Fruit fly (Drosophila melanogaster): Measurements from ENCODE around the gene mud.

mud gene

DNA sequence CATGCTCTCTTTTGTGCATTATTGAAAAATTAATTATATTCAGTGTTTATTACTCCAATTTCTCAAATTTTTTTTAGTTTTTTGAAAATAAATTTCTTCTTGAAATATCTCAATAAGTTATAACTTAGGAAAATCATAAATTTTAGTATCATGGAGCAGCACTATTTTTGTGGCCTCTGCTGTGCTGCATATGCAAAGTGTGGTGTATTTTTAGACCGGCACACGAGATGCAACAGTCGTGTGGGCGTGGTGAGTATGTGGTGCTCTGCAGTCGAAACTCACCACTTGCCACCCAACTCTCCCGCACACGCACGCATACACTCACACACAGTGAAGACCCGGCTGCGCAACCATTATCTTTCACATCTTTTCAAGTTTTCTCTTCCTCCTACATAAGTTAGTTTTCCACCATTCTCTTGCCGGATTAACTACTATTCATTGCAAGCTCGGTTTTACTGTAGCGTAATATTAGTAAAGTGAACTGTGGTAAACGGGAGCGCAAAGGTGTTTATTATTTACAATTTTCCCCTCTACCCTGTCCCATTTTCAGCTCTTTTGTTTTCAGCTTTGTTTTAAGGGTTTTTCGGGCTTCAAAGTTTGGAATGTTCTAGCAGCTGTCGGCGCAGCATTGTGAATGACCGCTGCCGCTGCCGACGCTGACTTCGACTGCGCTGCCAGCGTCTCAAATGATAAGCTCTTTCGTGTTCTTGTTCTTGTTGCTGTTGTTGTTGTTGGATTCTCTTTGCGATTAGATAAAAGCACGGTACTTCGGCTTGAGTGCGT is 38.9 kb upstream of the mud start (continued):
- TF ChIP-seq Dll (GFP tag; IDR thresholded peaks at IDR 0.05; ENCODE audit: partially characterized antibody) (no peak), pb (GFP tag; optimal IDR thresholded peaks at IDR 0.05) (no peak), pita (GFP tag; optimal IDR thresholded peaks at IDR 0.05) (no peak), CG1529 (GFP tag; optimal IDR thresholded peaks at IDR 0.05) (peak; percentile 46), CG1792 (GFP tag; optimal IDR thresholded peaks at IDR 0.05) (no peak), cwo (GFP tag; optimal IDR thresholded peaks at IDR 0.05) (peak; percentile 57), Hr78 (GFP tag; optimal IDR thresholded peaks at IDR 0.05) (peak in 1 of 2 experiments; percentile 0), CG12155 (GFP tag; optimal IDR thresholded peaks at IDR 0.05) (no peak), CG14014 (GFP tag; IDR thresholded peaks at IDR 0.05) (peak; percentile 58; the same call in 1 of the 2 replicates), CG10979 (tag; optimal IDR thresholded peaks at IDR 0.05) (peak; percentile 86), CG3281 (GFP tag; optimal IDR thresholded peaks at IDR 0.05) (peak; percentile 29), Hand (GFP tag; optimal IDR thresholded peaks at IDR 0.05) (no peak), CG4282 (GFP tag; optimal IDR thresholded peaks at IDR 0.05) (no peak), lola (GFP tag; optimal IDR thresholded peaks at IDR 0.05) (peak in 1 of 3 experiments; percentile 64), ham (GFP tag; IDR thresholded peaks at IDR 0.05) (no peak), Vsx1 (GFP tag; optimal IDR thresholded peaks at IDR 0.05) (peak; percentile 23), trh (GFP tag; optimal IDR thresholded peaks at IDR 0.05) (peak; percentile 13), org-1 (GFP tag; optimal IDR thresholded peaks at IDR 0.05) (peak; percentile 27), CG34224 (GFP tag; IDR thresholded peaks at IDR 0.05; ENCODE audit: partially characterized antibody) (peak; percentile 41; the same call in 1 of the 3 replicates), ac (GFP tag; optimal IDR thresholded peaks at IDR 0.05) (peak; percentile 22), CrebB (tag; optimal IDR thresholded peaks at IDR 0.05) (no peak), GATAe (GFP tag; conservative IDR thresholded peaks at IDR 0.05) (peak; percentile 88), NFAT (GFP tag; IDR thresholded peaks at IDR 0.05) (0 out of 2 replicates have a peak, but pooled peaks have one; percentile 9), CG15011 (GFP tag; optimal IDR thresholded peaks at IDR 0.05) (peak; percentile 24), Pdp1 (GFP tag; optimal IDR thresholded peaks at IDR 0.05) (peak; percentile 34 to 41), prd (optimal IDR thresholded peaks at IDR 0.05) (no peak), prd (GFP tag; IDR thresholded peaks at IDR 0.05) (peak; percentile 17; the same call in 1 of the 3 replicates), slp2 (GFP tag; optimal IDR thresholded peaks at IDR 0.05) (peak; percentile 31), chif (GFP tag; optimal IDR thresholded peaks at IDR 0.05) (peak; percentile 7 to 54), tx (GFP tag; optimal IDR thresholded peaks at IDR 0.05) (no peak), Lpt (GFP tag; optimal IDR thresholded peaks at IDR 0.05) (no peak), gsb (GFP tag; IDR thresholded peaks at IDR 0.05) (no peak), Ets65A (GFP tag) (peak; percentile 70), Aef1 (GFP tag; IDR thresholded peaks at IDR 0.05) (no peak), sqz (GFP tag; optimal IDR thresholded peaks at IDR 0.05) (peak; percentile 57), YL-1 (GFP tag; optimal IDR thresholded peaks at IDR 0.05) (peak; percentile 0), sim (GFP tag; IDR thresholded peaks at IDR 0.05) (peak; percentile 49; the same call in 1 of the 2 replicates), B-H2 (GFP tag; optimal IDR thresholded peaks at IDR 0.05) (no peak), CG34376 (GFP tag; optimal IDR thresholded peaks at IDR 0.05) (no peak), CG43689 (GFP tag; IDR thresholded peaks at IDR 0.05) (no peak), sisA (GFP tag; IDR thresholded peaks at IDR 0.05) (no peak; the same call in 1 of the 2 replicates), mam (GFP tag; optimal IDR thresholded peaks at IDR 0.05) (no peak), caup (GFP tag; optimal IDR thresholded peaks at IDR 0.05; ENCODE audit: severe bottlenecking) (no peak), CG15269 (tag; optimal IDR thresholded peaks at IDR 0.05) (peak; percentile 58), sna (GFP tag; IDR thresholded peaks at IDR 0.05; ENCODE audit: partially characterized antibody) (no peak), Taf1 (GFP tag; IDR thresholded peaks at IDR 0.05) (no peak), crp (GFP tag; optimal IDR thresholded peaks at IDR 0.05) (peak in 1 of 2 experiments; percentile 13), CG11696 (GFP tag; IDR thresholded peaks at IDR 0.05) (peak; percentile 94)

All from whole organism, embryonic.